Fruit fly (Drosophila melanogaster): ENCODE data around the gene FRG1.

dm6 chr3L:20342334-20342733 lies 45.6 kb upstream of the FRG1 start, which contains the start of gene Spn77Bc:
- TF ChIP-seq Abd-B (GFP tag; optimal IDR thresholded peaks at IDR 0.05) = no peak
- no peak for TF ChIP-seq fru (GFP tag; optimal IDR thresholded peaks at IDR 0.05)
- no peak for TF ChIP-seq tai (GFP tag; optimal IDR thresholded peaks at IDR 0.05)
- TF ChIP-seq pan (optimal IDR thresholded peaks at IDR 0.05) = no peak
- no peak for TF ChIP-seq Dfd (GFP tag; optimal IDR thresholded peaks at IDR 0.05)
- TF ChIP-seq Mio (GFP tag; optimal IDR thresholded peaks at IDR 0.05) = no peak
- TF ChIP-seq h (GFP tag; optimal IDR thresholded peaks at IDR 0.05) = no peak
